Worm (Caenorhabditis elegans) whole organism, L3 larva: ENCODE data around the gene F55A11.6.
A peak's percentile ranks its signal among the peaks of the same experiment; 100 is the strongest.

Source experiments
- ama-1 ChIP-seq: fragments of 150-350 bp; optimal IDR thresholded peaks from 2 replicates; lab custom pipeline; 2018
- lin-15B ChIP-seq: fragments of 150-350 bp; optimal IDR thresholded peaks from 2 replicates; lab custom pipeline; 2014; ENCODE audit warnings: missing biosample characterization, missing genetic modification characterization
- nhr-43 ChIP-seq: sonication (generic microtip); optimal IDR thresholded peaks from 2 replicates; lab custom pipeline; 2016; ENCODE audit warnings: mild to moderate bottlenecking, missing genetic modification characterization, missing compliant biosample characterization; ENCODE audit not compliant: poor library complexity, severe bottlenecking
- snpc-4 ChIP-seq: fragments of 150-350 bp; optimal IDR thresholded peaks from 2 replicates; lab custom pipeline; 2014; ENCODE audit warnings: missing biosample characterization, missing genetic modification characterization

- TF ChIP-seq ama-1 (lab: Kevin White, UChicago) (no peak), nhr-43 (tag; lab: Kevin White, UChicago) (peak; percentile 52), snpc-4 (tag; lab: Kevin White, UChicago) (no peak), lin-15B (tag; lab: Kevin White, UChicago) (no peak)
These were observed 17.5 kb downstream of the F55A11.6 start for ce11 chrV:11794172-11794571.
